Fruit fly (Drosophila melanogaster) whole organism, embryonic: Measurements from ENCODE around the gene CG10211.

Experiments used
- Abd-B ChIP-seq: fragments of 200-800 bp; sonication (Bioruptor generic); optimal IDR thresholded peaks from 2 replicates; lab custom pipeline; 2018; ENCODE audit warnings: missing biosample characterization, mild to moderate bottlenecking, missing genetic modification characterization, moderate library complexity
- Atf-2 ChIP-seq: fragments of 200-800 bp; sonication (Bioruptor generic); optimal IDR thresholded peaks from 2 replicates; lab custom pipeline; 2016; ENCODE audit warnings: missing biosample characterization, missing genetic modification characterization
- B-H2 ChIP-seq: fragments of 200-800 bp; sonication (Bioruptor generic); optimal IDR thresholded peaks from 2 replicates; lab custom pipeline; 2018; ENCODE audit warnings: missing biosample characterization, mild to moderate bottlenecking, missing genetic modification characterization
- CG10267 ChIP-seq: fragments of 200-800 bp; sonication (Bioruptor generic); optimal IDR thresholded peaks from 2 replicates; lab custom pipeline; 2018; ENCODE audit warnings: missing biosample characterization, mild to moderate bottlenecking, missing genetic modification characterization, moderate library complexity
- CG11723 ChIP-seq: fragments of 200-800 bp; sonication (Bioruptor generic); optimal IDR thresholded peaks from 2 replicates; lab custom pipeline; 2017; ENCODE audit warnings: missing biosample characterization, mild to moderate bottlenecking, missing genetic modification characterization
- CG12071 ChIP-seq: fragments of 200-800 bp; sonication (Bioruptor generic); optimal IDR thresholded peaks from 3 replicates; lab custom pipeline; 2018; ENCODE audit warnings: missing biosample characterization, mild to moderate bottlenecking, missing genetic modification characterization
- CG12299 ChIP-seq: fragments of 200-800 bp; sonication (Bioruptor generic); optimal IDR thresholded peaks from 2 replicates; lab custom pipeline; 2018; ENCODE audit warnings: missing biosample characterization, mild to moderate bottlenecking, missing genetic modification characterization
- CG12744 ChIP-seq: fragments of 200-800 bp; sonication (Bioruptor generic); optimal IDR thresholded peaks from 2 replicates; lab custom pipeline; 2016; ENCODE audit warnings: missing biosample characterization, missing genetic modification characterization
- CG13287 ChIP-seq: fragments of 200-800 bp; sonication (Bioruptor generic); IDR thresholded peaks from 2 replicates; pipeline ENCODE4 v1.3.6; 2022; ENCODE audit warnings: missing biosample characterization, missing genetic modification characterization; ENCODE audit not compliant: partially characterized antibody
- CG15073 ChIP-seq: fragments of 200-800 bp; sonication (Bioruptor generic); optimal IDR thresholded peaks from 2 replicates; lab custom pipeline; 2016; ENCODE audit warnings: missing biosample characterization, missing genetic modification characterization
- CG16863 ChIP-seq: fragments of 200-800 bp; sonication (Bioruptor generic); optimal IDR thresholded peaks from 3 replicates; lab custom pipeline; 2016; ENCODE audit warnings: missing biosample characterization, missing genetic modification characterization
- CG17359 ChIP-seq: fragments of 200-800 bp; sonication (Bioruptor generic); optimal IDR thresholded peaks from 3 replicates; lab custom pipeline; 2018; ENCODE audit warnings: missing biosample characterization, mild to moderate bottlenecking, missing genetic modification characterization, moderate library complexity
- CG17568 ChIP-seq: fragments of 200-800 bp; sonication (Bioruptor generic); optimal IDR thresholded peaks from 2 replicates; lab custom pipeline; 2018; ENCODE audit warnings: missing biosample characterization, mild to moderate bottlenecking, missing genetic modification characterization, moderate library complexity
- CG18764 ChIP-seq: fragments of 200-800 bp; sonication (Bioruptor generic); optimal IDR thresholded peaks from 3 replicates; lab custom pipeline; 2016; ENCODE audit warnings: missing biosample characterization, missing genetic modification characterization
- CG2678 ChIP-seq: fragments of 200-800 bp; sonication (Bioruptor generic); optimal IDR thresholded peaks from 3 replicates; lab custom pipeline; 2019; ENCODE audit warnings: missing biosample characterization, mild to moderate bottlenecking, missing genetic modification characterization, moderate library complexity
- CG30403 ChIP-seq: fragments of 200-800 bp; sonication (Bioruptor generic); optimal IDR thresholded peaks from 3 replicates; lab custom pipeline; 2016; ENCODE audit warnings: missing biosample characterization, missing genetic modification characterization
- CG4282 ChIP-seq: fragments of 200-800 bp; sonication (Bioruptor generic); optimal IDR thresholded peaks from 2 replicates; lab custom pipeline; 2016; ENCODE audit warnings: missing biosample characterization, missing genetic modification characterization
- CG4360 ChIP-seq: fragments of 200-800 bp; sonication (Bioruptor generic); IDR thresholded peaks from 2 replicates; pipeline ENCODE4 v1.3.6; 2022; ENCODE audit warnings: missing biosample characterization, missing genetic modification characterization
- CG6272 ChIP-seq: fragments of 200-800 bp; sonication (Bioruptor generic); IDR thresholded peaks from 2 replicates; pipeline ENCODE4 v1.3.6; 2022; ENCODE audit warnings: missing biosample characterization, missing genetic modification characterization
- CG8359 ChIP-seq: fragments of 200-800 bp; sonication (Bioruptor generic); optimal IDR thresholded peaks from 2 replicates; lab custom pipeline; 2017; ENCODE audit warnings: missing biosample characterization, mild to moderate bottlenecking, missing genetic modification characterization, borderline replicate concordance
- CTCF ChIP-seq: fragments of 200-800 bp; sonication (Bioruptor generic); optimal IDR thresholded peaks from 2 replicates; lab custom pipeline; 2017; ENCODE audit warnings: missing biosample characterization, mild to moderate bottlenecking, missing genetic modification characterization, moderate library complexity
- D ChIP-seq, 2 experiments: fragments of 200-800 bp in 1 of 2; fragments of >200 bp in 1 of 2; sonication (Bioruptor generic) in 1 of 2; optimal IDR thresholded peaks; 2 replicates in 1 of 2; 3 replicates in 1 of 2; lab custom pipeline; 2017; ENCODE audit warnings: mild to moderate bottlenecking in 1 of 2, missing biosample characterization in 1 of 2, missing genetic modification characterization in 1 of 2, missing genetic modification reagents in 1 of 2
- Deaf1 ChIP-seq: fragments of 200-800 bp; optimal IDR thresholded peaks from 3 replicates; lab custom pipeline; 2019; ENCODE audit warnings: missing biosample characterization, mild to moderate bottlenecking, missing genetic modification characterization, moderate library complexity
- Gsc ChIP-seq: fragments of 200-800 bp; sonication (Bioruptor generic); IDR thresholded peaks from 2 replicates; pipeline ENCODE4 v1.3.6; 2022; ENCODE audit warnings: missing biosample characterization, missing genetic modification characterization
- Lim3 ChIP-seq: fragments of 200-800 bp; sonication (Bioruptor generic); IDR thresholded peaks from 2 replicates; pipeline ENCODE4 v1.3.6; 2022; ENCODE audit warnings: missing biosample characterization, missing genetic modification characterization
- Med ChIP-seq: fragments of 200-800 bp; sonication (Bioruptor generic); peaks from one replicate; lab custom pipeline; 2016; ENCODE audit warnings: missing biosample characterization, missing genetic modification characterization, mild to moderate bottlenecking, inconsistent platforms, moderate library complexity
- Nf-YA ChIP-seq: fragments of 200-800 bp; sonication (Bioruptor generic); IDR thresholded peaks from 2 replicates; pipeline ENCODE4 v1.3.6; 2022; ENCODE audit warnings: missing biosample characterization, missing genetic modification characterization
- Six4 ChIP-seq: fragments of 200-800 bp; sonication (Bioruptor generic); optimal IDR thresholded peaks from 2 replicates; lab custom pipeline; 2016; ENCODE audit warnings: missing biosample characterization, missing genetic modification characterization
- Ssrp ChIP-seq: fragments of 200-800 bp; sonication (Bioruptor generic); optimal IDR thresholded peaks from 2 replicates; lab custom pipeline; 2018; ENCODE audit warnings: missing biosample characterization, mild to moderate bottlenecking, missing genetic modification characterization, moderate library complexity
- Stat92E ChIP-seq, 3 experiments: fragments of >200 bp in 2 of 3; fragments of 200-800 bp in 1 of 3; sonication (Bioruptor generic) in 1 of 3; optimal IDR thresholded peaks; 2 replicates each; lab custom pipeline; 2017 to 2019; ENCODE audit warnings: missing biosample characterization in 3 of 3, missing genetic modification characterization in 3 of 3, mild to moderate bottlenecking in 1 of 3, moderate library complexity in 1 of 3
- Xrp1 ChIP-seq: fragments of 200-800 bp; sonication (Bioruptor generic); IDR thresholded peaks from 2 replicates; pipeline ENCODE4 v1.3.6; 2022; ENCODE audit warnings: missing biosample characterization, missing genetic modification characterization
- esg ChIP-seq: fragments of 200-800 bp; sonication (Bioruptor generic); conservative IDR thresholded peaks from 2 replicates; pipeline ENCODE4 v1.3.6; 2022; ENCODE audit warnings: missing biosample characterization, missing genetic modification characterization
- exex ChIP-seq: fragments of 200-800 bp; sonication (Bioruptor generic); optimal IDR thresholded peaks from 4 replicates; lab custom pipeline; 2018; ENCODE audit warnings: missing biosample characterization, mild to moderate bottlenecking, missing genetic modification characterization, moderate library complexity
- gro ChIP-seq: fragments of 200-800 bp; sonication (Bioruptor generic); optimal IDR thresholded peaks from 2 replicates; lab custom pipeline; 2016; ENCODE audit warnings: missing biosample characterization, missing genetic modification characterization
- h ChIP-seq: fragments of >200 bp; optimal IDR thresholded peaks from 2 replicates; lab custom pipeline; 2017
- jumu ChIP-seq: fragments of 200-800 bp; sonication (Bioruptor generic); optimal IDR thresholded peaks from 3 replicates; lab custom pipeline; 2016; ENCODE audit warnings: missing biosample characterization, missing genetic modification characterization
- kah ChIP-seq: fragments of 200-800 bp; sonication (Bioruptor generic); optimal IDR thresholded peaks from 2 replicates; lab custom pipeline; 2018; ENCODE audit warnings: missing biosample characterization, mild to moderate bottlenecking, missing genetic modification characterization
- lab ChIP-seq: fragments of 200-800 bp; sonication (Bioruptor generic); optimal IDR thresholded peaks from 3 replicates; lab custom pipeline; 2017; ENCODE audit warnings: missing biosample characterization, missing genetic modification characterization, mild to moderate bottlenecking, moderate library complexity, missing genetic modification reagents
- lola ChIP-seq, 3 experiments: fragments of >200 bp in 2 of 3; fragments of 200-800 bp in 1 of 3; sonication (Bioruptor generic) in 1 of 3; optimal IDR thresholded peaks; 2 replicates each; lab custom pipeline; 2017 to 2019; ENCODE audit warnings: missing biosample characterization in 3 of 3, missing genetic modification characterization in 3 of 3, mild to moderate bottlenecking in 1 of 3, moderate library complexity in 1 of 3
- luna ChIP-seq: fragments of 200-800 bp; sonication (Bioruptor generic); optimal IDR thresholded peaks from 2 replicates; lab custom pipeline; 2016; ENCODE audit warnings: missing biosample characterization, missing genetic modification characterization
- mirr ChIP-seq: fragments of 200-800 bp; sonication (Bioruptor generic); optimal IDR thresholded peaks from 3 replicates; lab custom pipeline; 2018; ENCODE audit warnings: missing biosample characterization, mild to moderate bottlenecking, missing genetic modification characterization
- pho ChIP-seq: fragments of 200-800 bp; sonication (Bioruptor generic); optimal IDR thresholded peaks from 2 replicates; lab custom pipeline; 2016; ENCODE audit warnings: missing biosample characterization, missing genetic modification characterization
- repo ChIP-seq: fragments of 200-800 bp; sonication (Bioruptor generic); optimal IDR thresholded peaks from 2 replicates; lab custom pipeline; 2016; ENCODE audit warnings: missing biosample characterization, missing genetic modification characterization
- row ChIP-seq: fragments of 200-800 bp; sonication (Bioruptor generic); IDR thresholded peaks from 3 replicates; pipeline ENCODE4 v1.3.6; 2022; ENCODE audit warnings: missing biosample characterization, missing genetic modification characterization
- sens ChIP-seq: fragments of 200-800 bp; sonication (Bioruptor generic); peaks from one replicate; lab custom pipeline; 2016; ENCODE audit warnings: missing biosample characterization, missing genetic modification characterization
- seq ChIP-seq: fragments of 200-800 bp; sonication (Bioruptor generic); IDR thresholded peaks from 2 replicates; pipeline ENCODE4 v1.3.6; 2022; ENCODE audit warnings: missing biosample characterization, missing genetic modification characterization
- slp2 ChIP-seq: fragments of 200-800 bp; sonication (Bioruptor generic); optimal IDR thresholded peaks from 2 replicates; lab custom pipeline; 2016; ENCODE audit warnings: missing biosample characterization, missing genetic modification characterization
- sug ChIP-seq: fragments of 200-800 bp; optimal IDR thresholded peaks from 2 replicates; lab custom pipeline; 2019; ENCODE audit warnings: missing biosample characterization, mild to moderate bottlenecking, missing genetic modification characterization, moderate library complexity
- tio ChIP-seq: fragments of 200-800 bp; sonication (Bioruptor generic); optimal IDR thresholded peaks from 2 replicates; lab custom pipeline; 2017; ENCODE audit warnings: missing biosample characterization, missing genetic modification characterization, inconsistent platforms
- ttk ChIP-seq: fragments of 200-800 bp; sonication (Bioruptor generic); IDR thresholded peaks from 2 replicates; pipeline ENCODE4 v2.1.2; 2022; ENCODE audit warnings: missing biosample characterization, missing genetic modification characterization

The CG10211 gene

dm6 chr2L:18561018-18561417 is 43.7 kb downstream of the CG10211 start (continued):
- TF ChIP-seq gro (GFP tag; lab: Kevin White, UChicago) (peak; percentile 19), CG17568 (no peak), sens (GFP tag; lab: Kevin White, UChicago) (peak; percentile 6), CG12744 (GFP tag; lab: Kevin White, UChicago) (no peak), lola (GFP tag; optimal IDR thresholded peaks at IDR 0.05; lab: Kevin White, UChicago) (no peak), exex (peak; percentile 76), CG10267 (tag; lab: Kevin White, UChicago) (no peak), sug (tag; lab: Kevin White, UChicago) (peak; percentile 77), D (optimal IDR thresholded peaks at IDR 0.05; lab: Kevin White, UChicago) (no peak), D (GFP tag; optimal IDR thresholded peaks at IDR 0.05; lab: Kevin White, UChicago) (no peak)

DNA sequence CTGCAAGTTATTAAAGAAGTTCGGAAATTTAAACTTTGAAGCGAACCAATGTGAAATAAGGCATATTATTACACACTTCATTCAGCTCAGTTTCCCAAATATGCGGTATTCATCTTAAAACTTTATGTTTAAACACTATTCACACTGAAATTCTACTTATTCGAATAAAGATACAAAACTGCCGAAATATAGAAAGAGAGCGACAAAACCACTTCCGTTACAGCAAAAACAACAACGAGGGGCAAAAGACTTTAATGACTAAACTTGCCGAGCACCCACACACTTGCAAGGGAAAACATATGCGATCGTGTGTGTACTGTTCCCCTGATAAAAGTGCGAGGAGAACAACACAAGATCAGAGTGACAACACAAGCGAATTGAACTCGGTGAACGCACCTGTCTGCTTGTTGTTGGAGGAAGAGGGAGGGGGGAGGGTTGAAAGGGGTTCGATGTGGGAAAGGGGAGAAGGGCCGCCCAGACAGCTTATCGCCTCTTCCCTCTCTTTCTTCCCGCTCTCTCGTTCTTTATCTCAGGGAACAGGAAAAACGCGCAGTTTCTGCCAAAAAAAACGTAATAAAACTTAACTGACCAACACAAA is 44.3 kb downstream of the CG10211 start:
- TF ChIP-seq Six4 (GFP tag; lab: Kevin White, UChicago): no peak
- TF ChIP-seq CG6272 (GFP tag; lab: Robert Waterston, UW): no peak
- TF ChIP-seq lab: peak; percentile 41
- TF ChIP-seq Nf-YA (GFP tag; lab: Robert Waterston, UW): no peak
- TF ChIP-seq B-H2: no peak
- no peak for TF ChIP-seq CG30403
- no peak for TF ChIP-seq CG17359 (tag; lab: Kevin White, UChicago)
- TF ChIP-seq Deaf1 (tag; lab: Kevin White, UChicago): peak; percentile 62
- no peak for TF ChIP-seq Lim3 (GFP tag; lab: Robert Waterston, UW)
- TF ChIP-seq CG15073 (GFP tag; lab: Kevin White, UChicago): no peak
- TF ChIP-seq row (GFP tag; lab: Robert Waterston, UW): no peak
- no peak for TF ChIP-seq slp2 (GFP tag; lab: Kevin White, UChicago)
- no peak for TF ChIP-seq CTCF
- peak; percentile 86 for TF ChIP-seq mirr (GFP tag; lab: Kevin White, UChicago)
- no peak for TF ChIP-seq CG12299
- TF ChIP-seq esg: no peak
- no peak; the same call in 1 of the 2 replicates for TF ChIP-seq CG4360
- no peak; the same call in 1 of the 2 replicates for TF ChIP-seq CG13287 (GFP tag; lab: Robert Waterston, UW)
- TF ChIP-seq pho (GFP tag; lab: Kevin White, UChicago): no peak
- TF ChIP-seq CG2678 (tag; lab: Kevin White, UChicago): no peak
- TF ChIP-seq CG8359 (GFP tag; lab: Kevin White, UChicago): no peak
- no peak for TF ChIP-seq Atf-2
- TF ChIP-seq CG18764: no peak
- no peak for TF ChIP-seq jumu (GFP tag; lab: Kevin White, UChicago)
- TF ChIP-seq h (lab: Kevin White, UChicago): no peak
- peak; percentile 42 for TF ChIP-seq exex
- TF ChIP-seq Stat92E (GFP tag; optimal IDR thresholded peaks at IDR 0.05; lab: Kevin White, UChicago): no peak
- no peak for TF ChIP-seq seq (GFP tag; lab: Robert Waterston, UW)
- TF ChIP-seq Ssrp (tag; lab: Kevin White, UChicago): no peak
- TF ChIP-seq Gsc (GFP tag; lab: Robert Waterston, UW): no peak
- peak; percentile 8 for TF ChIP-seq kah (GFP tag; lab: Kevin White, UChicago)
- no peak for TF ChIP-seq CG11723 (GFP tag; lab: Kevin White, UChicago)
- no peak for TF ChIP-seq CG4282 (GFP tag; lab: Kevin White, UChicago)
- no peak for TF ChIP-seq repo (GFP tag; lab: Kevin White, UChicago)
- no peak for TF ChIP-seq luna (GFP tag; lab: Kevin White, UChicago)
- TF ChIP-seq Xrp1 (GFP tag; lab: Robert Waterston, UW): 0 out of 2 replicates have a peak, but pooled peaks have one; percentile 5
- TF ChIP-seq ttk (GFP tag; lab: Robert Waterston, UW): no peak
- no peak for TF ChIP-seq tio
- TF ChIP-seq CG16863 (GFP tag; lab: Kevin White, UChicago): no peak
- no peak for TF ChIP-seq CG12071
- peak; percentile 12 for TF ChIP-seq Med
- TF ChIP-seq Abd-B (GFP tag; lab: Kevin White, UChicago): no peak
